Fruit fly (Drosophila melanogaster): ENCODE data around the gene nebu.

Gene nebu

DNA sequence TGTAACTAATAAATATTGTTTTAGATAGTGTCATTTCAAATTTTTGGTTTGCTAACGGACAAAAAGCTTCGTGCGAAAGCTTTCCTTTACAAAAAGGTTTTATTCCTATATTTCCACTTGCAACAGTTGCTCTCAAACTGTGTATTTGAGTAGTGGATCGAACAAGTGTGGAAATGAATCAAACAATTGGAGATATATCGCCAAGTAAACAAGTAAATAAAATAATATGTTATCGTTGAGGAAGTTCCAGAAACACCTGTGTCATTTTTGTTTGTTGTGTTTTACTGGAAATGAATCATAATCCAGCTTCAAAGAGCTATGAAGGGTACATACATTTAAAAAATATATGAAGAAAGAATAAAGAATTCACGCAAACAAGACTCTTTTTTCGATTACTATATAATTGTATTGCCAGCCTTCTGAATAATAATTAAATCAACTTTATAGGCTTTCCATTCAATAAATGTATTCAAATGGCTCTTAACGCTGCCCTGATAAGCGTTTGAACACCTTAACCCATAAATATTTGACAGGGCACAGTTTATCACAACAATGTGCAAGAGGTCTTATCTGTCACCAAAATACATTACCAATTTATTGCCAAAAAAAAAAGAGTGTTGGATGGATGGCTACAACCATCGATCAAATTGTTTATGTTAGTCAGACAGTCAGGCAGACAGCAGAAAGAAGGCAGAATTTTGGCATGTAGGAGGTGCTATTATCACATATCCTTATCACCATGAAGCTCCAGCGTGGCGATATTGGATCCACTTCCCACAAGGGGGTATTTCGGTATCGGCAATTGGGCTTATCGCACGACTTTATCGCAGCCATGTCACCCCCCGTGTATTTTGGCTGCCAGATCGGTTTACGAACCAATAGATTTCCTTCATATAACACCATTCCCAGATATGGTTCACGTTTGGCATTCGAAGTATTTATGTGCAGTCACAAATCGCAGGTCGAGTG lies 7.1 kb downstream of the nebu start (continued):
- TF ChIP-seq CG6813 (GFP tag; optimal IDR thresholded peaks at IDR 0.05) (peak; percentile 31), Ptx1 (GFP tag; IDR thresholded peaks at IDR 0.05) (no peak), CTCF (GFP tag; optimal IDR thresholded peaks at IDR 0.05) (peak; percentile 50), chinmo (GFP tag; IDR thresholded peaks at IDR 0.05; ENCODE audit: partially characterized antibody) (0 out of 4 replicates have a peak, but pooled peaks have one; percentile 27), Hey (tag; optimal IDR thresholded peaks at IDR 0.05) (peak; percentile 35), CG2199 (GFP tag; IDR thresholded peaks at IDR 0.05) (peak; percentile 53; the same call in 1 of the 3 replicates), CG13424 (tag; optimal IDR thresholded peaks at IDR 0.05) (peak; percentile 18), CG1024 (GFP tag; IDR thresholded peaks at IDR 0.05) (no peak), C15 (GFP tag; IDR thresholded peaks at IDR 0.05) (no peak), sob (GFP tag; IDR thresholded peaks at IDR 0.05) (no peak), sd (tag; optimal IDR thresholded peaks at IDR 0.05) (peak; percentile 76), mirr (GFP tag; optimal IDR thresholded peaks at IDR 0.05) (peak; percentile 50), gsb (GFP tag; IDR thresholded peaks at IDR 0.05) (no peak), Dref (GFP tag; IDR thresholded peaks at IDR 0.05) (no peak), CG6683 (GFP tag; optimal IDR thresholded peaks at IDR 0.05) (no peak), ATbp (GFP tag; optimal IDR thresholded peaks at IDR 0.05) (peak; percentile 44), Vsx1 (GFP tag; optimal IDR thresholded peaks at IDR 0.05) (peak; percentile 8), CG18619 (GFP tag; optimal IDR thresholded peaks at IDR 0.05) (no peak), CG32767 (GFP tag; IDR thresholded peaks at IDR 0.05) (no peak), HLH54F (GFP tag; optimal IDR thresholded peaks at IDR 0.05) (no peak), sens (GFP tag) (peak; percentile 50), CG6254 (GFP tag; optimal IDR thresholded peaks at IDR 0.05) (peak; percentile 22), CG4328 (GFP tag; optimal IDR thresholded peaks at IDR 0.05) (no peak), CG10209 (GFP tag; optimal IDR thresholded peaks at IDR 0.05) (peak; percentile 7), CG2202 (tag; optimal IDR thresholded peaks at IDR 0.05) (peak; percentile 4), fru (optimal IDR thresholded peaks at IDR 0.05) (no peak), bsh (GFP tag; optimal IDR thresholded peaks at IDR 0.05) (peak in 1 of 2 experiments; percentile 9), CG12659 (GFP tag; optimal IDR thresholded peaks at IDR 0.05) (peak; percentile 3), CG6654 (GFP tag; optimal IDR thresholded peaks at IDR 0.05) (peak; percentile 98), CG33557 (GFP tag; optimal IDR thresholded peaks at IDR 0.05) (peak; percentile 45), CG5245 (GFP tag; optimal IDR thresholded peaks at IDR 0.05) (no peak), CG10431 (GFP tag; optimal IDR thresholded peaks at IDR 0.05) (no peak), mam (GFP tag; optimal IDR thresholded peaks at IDR 0.05) (no peak), Bgb (GFP tag; IDR thresholded peaks at IDR 0.05; ENCODE audit: partially characterized antibody) (peak; percentile 23; the same call in 1 of the 2 replicates), Scr (GFP tag; IDR thresholded peaks at IDR 0.05; ENCODE audit: partially characterized antibody) (no peak), scrt (GFP tag; optimal IDR thresholded peaks at IDR 0.05) (peak; percentile 10), CG11504 (tag; optimal IDR thresholded peaks at IDR 0.05) (peak; percentile 6), CG7987 (GFP tag; optimal IDR thresholded peaks at IDR 0.05) (no peak), CG15601 (tag; optimal IDR thresholded peaks at IDR 0.05) (peak; percentile 47), CG4854 (GFP tag; optimal IDR thresholded peaks at IDR 0.05) (no peak), disco-r (GFP tag; optimal IDR thresholded peaks at IDR 0.05) (no peak), stwl (tag; optimal IDR thresholded peaks at IDR 0.05) (peak; percentile 24), cwo (GFP tag; optimal IDR thresholded peaks at IDR 0.05) (peak; percentile 9), HmgD (GFP tag; optimal IDR thresholded peaks at IDR 0.05) (no peak), Opbp (GFP tag; IDR thresholded peaks at IDR 0.05; ENCODE audit: partially characterized antibody) (no peak), seq (GFP tag; IDR thresholded peaks at IDR 0.05) (no peak), ttk (GFP tag; IDR thresholded peaks at IDR 0.05) (no peak), Neu2 (GFP tag; optimal IDR thresholded peaks at IDR 0.05; ENCODE audit: borderline replicate concordance) (no peak)
